Fruit fly (Drosophila melanogaster): ENCODE data around the gene danr.

Gene danr

DNA sequence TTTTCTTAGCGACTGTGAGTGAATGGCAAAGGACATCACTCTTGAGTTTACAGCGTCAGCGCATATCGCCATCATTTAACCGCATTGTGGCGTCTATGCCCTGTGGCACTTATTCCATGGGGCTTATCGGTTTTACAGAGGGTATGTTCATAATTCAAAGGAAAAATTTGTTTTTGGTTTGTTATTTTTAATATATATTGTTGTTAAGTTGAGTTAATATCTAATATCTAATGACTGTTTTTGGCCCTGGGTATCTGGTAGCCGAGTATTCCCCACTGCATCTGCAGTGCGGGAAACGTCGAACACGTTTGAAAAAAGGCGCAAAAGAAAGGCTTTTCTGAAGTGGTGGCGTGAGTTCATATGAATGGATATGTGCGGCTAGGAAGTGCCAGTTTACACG lies 40.6 kb downstream of the danr start (continued):
- TF ChIP-seq CG18011 (GFP tag; optimal IDR thresholded peaks at IDR 0.05), result no peak
- TF ChIP-seq lola (GFP tag; optimal IDR thresholded peaks at IDR 0.05), result peak in 1 of 3 experiments; percentile 90
- TF ChIP-seq CG1529 (GFP tag; optimal IDR thresholded peaks at IDR 0.05), result peak; percentile 63
- TF ChIP-seq E2f2 (GFP tag; IDR thresholded peaks at IDR 0.05), result peak; percentile 30; the same call in 1 of the 2 replicates
- no peak for TF ChIP-seq Neu2 (GFP tag; optimal IDR thresholded peaks at IDR 0.05; ENCODE audit: borderline replicate concordance)
- TF ChIP-seq nom (GFP tag; optimal IDR thresholded peaks at IDR 0.05), result peak; percentile 37
- TF ChIP-seq shn (GFP tag; optimal IDR thresholded peaks at IDR 0.05), result no peak
- no peak for TF ChIP-seq Trl (optimal IDR thresholded peaks at IDR 0.05)
- TF ChIP-seq Trl (GFP tag; optimal IDR thresholded peaks at IDR 0.05), result no peak
- peak; percentile 38 for TF ChIP-seq CG12744 (GFP tag; optimal IDR thresholded peaks at IDR 0.05)
- no peak for TF ChIP-seq CG2199 (GFP tag; IDR thresholded peaks at IDR 0.05)
- TF ChIP-seq Dfd (GFP tag; optimal IDR thresholded peaks at IDR 0.05), result no peak
- peak; percentile 42 for TF ChIP-seq CG17568 (GFP tag; optimal IDR thresholded peaks at IDR 0.05)
- no peak for TF ChIP-seq repo (GFP tag; optimal IDR thresholded peaks at IDR 0.05)
- TF ChIP-seq CG9727 (GFP tag; optimal IDR thresholded peaks at IDR 0.05), result peak; percentile 75
- TF ChIP-seq Dad (GFP tag; optimal IDR thresholded peaks at IDR 0.05), result no peak
- no peak for TF ChIP-seq CG42726 (GFP tag; IDR thresholded peaks at IDR 0.05; ENCODE audit: partially characterized antibody)
- peak; percentile 79 for TF ChIP-seq twi (tag; optimal IDR thresholded peaks at IDR 0.05)
- no peak for TF ChIP-seq CG6683 (GFP tag; optimal IDR thresholded peaks at IDR 0.05)
- peak; percentile 56 for TF ChIP-seq Blimp-1 (GFP tag; optimal IDR thresholded peaks at IDR 0.05)
- no peak for TF ChIP-seq NK7.1 (GFP tag; optimal IDR thresholded peaks at IDR 0.05)
- peak; percentile 83 for TF ChIP-seq az2 (GFP tag; optimal IDR thresholded peaks at IDR 0.05)
- TF ChIP-seq H2.0 (GFP tag; IDR thresholded peaks at IDR 0.05), result peak; percentile 79
- peak; percentile 13 for TF ChIP-seq CrebB (tag; optimal IDR thresholded peaks at IDR 0.05)
- TF ChIP-seq ems (GFP tag; optimal IDR thresholded peaks at IDR 0.05), result no peak
- peak; percentile 12 for TF ChIP-seq CG12104 (GFP tag; optimal IDR thresholded peaks at IDR 0.05)
- peak; percentile 78; the same call in 2 of the 3 replicates for TF ChIP-seq so (GFP tag; IDR thresholded peaks at IDR 0.05)
- TF ChIP-seq wek (GFP tag; optimal IDR thresholded peaks at IDR 0.05), result no peak
- TF ChIP-seq Fer1 (GFP tag; optimal IDR thresholded peaks at IDR 0.05), result no peak
- TF ChIP-seq ftz-f1 (GFP tag; optimal IDR thresholded peaks at IDR 0.05), result no peak
- TF ChIP-seq CG6254 (GFP tag; optimal IDR thresholded peaks at IDR 0.05), result peak; percentile 11
- TF ChIP-seq Bteb2 (GFP tag; optimal IDR thresholded peaks at IDR 0.05), result peak; percentile 11
- TF ChIP-seq zfh2 (GFP tag; optimal IDR thresholded peaks at IDR 0.05), result no peak
- no peak for TF ChIP-seq CG8290 (GFP tag; optimal IDR thresholded peaks at IDR 0.05)
- TF ChIP-seq CG8290 (tag; optimal IDR thresholded peaks at IDR 0.05), result peak; percentile 14 to 22
- TF ChIP-seq Drgx (GFP tag; IDR thresholded peaks at IDR 0.05), result 0 out of 2 replicates have a peak, but pooled peaks have one; percentile 33
- TF ChIP-seq CG12236 (GFP tag; optimal IDR thresholded peaks at IDR 0.05), result peak; percentile 60
- TF ChIP-seq ssp (GFP tag; IDR thresholded peaks at IDR 0.05), result peak; percentile 37; the same call in 1 of the 2 replicates
- TF ChIP-seq exex (tag; optimal IDR thresholded peaks at IDR 0.05), result no peak
- peak; percentile 68; the same call in 2 of the 3 replicates for TF ChIP-seq CG11695 (GFP tag; IDR thresholded peaks at IDR 0.05)
- TF ChIP-seq CG1603 (tag; optimal IDR thresholded peaks at IDR 0.05), result peak; percentile 70
- TF ChIP-seq CG32532 (GFP tag; IDR thresholded peaks at IDR 0.05), result no peak
- TF ChIP-seq ttk (GFP tag; IDR thresholded peaks at IDR 0.05), result peak; percentile 61; the same call in 1 of the 2 replicates
- peak; percentile 66 for TF ChIP-seq oc (tag; optimal IDR thresholded peaks at IDR 0.05)
- TF ChIP-seq CG3281 (GFP tag; optimal IDR thresholded peaks at IDR 0.05), result no peak
- TF ChIP-seq CG5953 (GFP tag; IDR thresholded peaks at IDR 0.05), result 0 out of 2 replicates have a peak, but pooled peaks have one; percentile 59
- no peak for TF ChIP-seq yki (optimal IDR thresholded peaks at IDR 0.05)
- TF ChIP-seq Ssrp (tag; optimal IDR thresholded peaks at IDR 0.05), result peak; percentile 81
- TF ChIP-seq Lhr (GFP tag; optimal IDR thresholded peaks at IDR 0.05), result peak; percentile 43
- no peak for TF ChIP-seq luna (GFP tag; optimal IDR thresholded peaks at IDR 0.05)
- peak; percentile 47; the same call in 1 of the 2 replicates for TF ChIP-seq CG14667 (GFP tag; IDR thresholded peaks at IDR 0.05)
- no peak for TF ChIP-seq CG13296 (GFP tag; optimal IDR thresholded peaks at IDR 0.05)
